Worm (Caenorhabditis elegans): ENCODE data around the gene F26A1.3.

DNA sequence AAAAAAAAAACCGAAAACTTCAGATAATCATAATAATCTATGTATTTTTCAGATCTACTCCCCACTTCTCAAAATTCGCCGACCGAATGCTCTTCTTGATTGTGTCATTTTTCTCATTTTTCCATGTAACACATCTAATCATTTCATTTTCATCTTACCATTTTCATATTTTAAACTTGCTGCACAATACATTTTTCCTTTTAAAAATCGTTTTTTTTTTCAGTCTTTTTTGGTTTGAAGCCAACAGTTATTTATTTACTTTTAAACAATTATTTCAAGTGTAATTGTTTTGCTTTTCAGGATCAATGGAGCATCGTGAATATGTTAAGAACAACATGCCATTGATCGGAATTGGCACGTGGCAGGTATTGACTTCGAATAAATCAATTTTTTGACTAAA, 32.3 kb downstream of the F26A1.3 start, which contains the start of gene C35D10.6:
- no peak for TF ChIP-seq unc-55 (GFP tag; optimal IDR thresholded peaks at IDR 0.05)
- TF ChIP-seq nfya-1 (tag; optimal IDR thresholded peaks at IDR 0.05), result no peak
- TF ChIP-seq pha-4 (tag; optimal IDR thresholded peaks at IDR 0.05), result no peak
- TF ChIP-seq elt-4 (tag; optimal IDR thresholded peaks at IDR 0.05), result no peak
- TF ChIP-seq ttx-3 (tag; optimal IDR thresholded peaks at IDR 0.05), result no peak
- no peak for TF ChIP-seq pat-9 (tag; optimal IDR thresholded peaks at IDR 0.05)
- TF ChIP-seq lim-6 (tag; optimal IDR thresholded peaks at IDR 0.05), result no peak
- no peak for TF ChIP-seq rnt-1 (tag; optimal IDR thresholded peaks at IDR 0.05)
- TF ChIP-seq K02D7.2 (tag; optimal IDR thresholded peaks at IDR 0.05), result no peak
- TF ChIP-seq hlh-15 (tag; optimal IDR thresholded peaks at IDR 0.05), result no peak
- TF ChIP-seq pqm-1 (tag; optimal IDR thresholded peaks at IDR 0.05), result no peak
